Fruit fly (Drosophila melanogaster) whole organism, pupa: ENCODE results near the gene Nup107.

Experiments used
- CG10348 ChIP-seq: fragments of 200-800 bp; sonication (Bioruptor generic); IDR thresholded peaks from 2 replicates; pipeline ENCODE4 v1.3.6; 2022; ENCODE audit warnings: missing biosample characterization, missing genetic modification characterization
- CG12605 ChIP-seq: fragments of 200-800 bp; sonication (Bioruptor generic); IDR thresholded peaks from 2 replicates; pipeline ENCODE4 v1.3.6; 2022; ENCODE audit warnings: missing biosample characterization, missing genetic modification characterization
- CG13204 ChIP-seq: fragments of 200-800 bp; sonication (Bioruptor generic); optimal IDR thresholded peaks from 2 replicates; lab custom pipeline; 2018; ENCODE audit warnings: missing biosample characterization, mild to moderate bottlenecking, missing genetic modification characterization, moderate library complexity
- CG14655 ChIP-seq: fragments of 200-800 bp; sonication (Bioruptor generic); optimal IDR thresholded peaks from 3 replicates; lab custom pipeline; 2017; ENCODE audit warnings: mild to moderate bottlenecking, missing biosample characterization, missing genetic modification reagents, missing genetic modification characterization
- CG17806 ChIP-seq: fragments of 200-800 bp; sonication (Bioruptor generic); optimal IDR thresholded peaks from 2 replicates; lab custom pipeline; 2018; ENCODE audit warnings: missing biosample characterization, mild to moderate bottlenecking, missing genetic modification characterization, moderate library complexity
- D1 ChIP-seq: fragments of 200-800 bp; sonication (Bioruptor generic); optimal IDR thresholded peaks from 2 replicates; lab custom pipeline; 2018; ENCODE audit warnings: missing biosample characterization, mild to moderate bottlenecking, missing genetic modification characterization, moderate library complexity
- Ets98B ChIP-seq: fragments of 200-800 bp; sonication (Bioruptor generic); IDR thresholded peaks from 2 replicates; pipeline ENCODE4 v1.3.6; 2022; ENCODE audit warnings: missing biosample characterization, missing genetic modification characterization
- Pif1B ChIP-seq: fragments of 200-800 bp; sonication (Bioruptor generic); optimal IDR thresholded peaks from 3 replicates; lab custom pipeline; 2016; ENCODE audit warnings: missing biosample characterization, missing genetic modification characterization
- Snoo ChIP-seq: fragments of 200-800 bp; sonication (Bioruptor generic); optimal IDR thresholded peaks from 3 replicates; lab custom pipeline; 2017; ENCODE audit warnings: missing biosample characterization, mild to moderate bottlenecking, missing genetic modification characterization, inconsistent platforms
- gl ChIP-seq: fragments of 200-800 bp; sonication (Bioruptor generic); optimal IDR thresholded peaks from 2 replicates; lab custom pipeline; 2018; ENCODE audit warnings: missing biosample characterization, mild to moderate bottlenecking, missing genetic modification characterization
- rn ChIP-seq: fragments of 200-800 bp; sonication (Bioruptor generic); IDR thresholded peaks from 2 replicates; pipeline ENCODE4 v1.3.6; 2022; ENCODE audit warnings: missing biosample characterization, missing genetic modification characterization

dm6 chr2L:10689221-10690034, 46.4 kb downstream of the Nup107 start, which contains the start of gene CG7294:
- TF ChIP-seq CG14655 (GFP tag; lab: Kevin White, UChicago): no peak
- TF ChIP-seq Snoo: no peak
- TF ChIP-seq CG13204 (GFP tag; lab: Kevin White, UChicago): no peak
- TF ChIP-seq CG10348: no peak
- no peak for TF ChIP-seq gl (tag; lab: Kevin White, UChicago)
- TF ChIP-seq rn (GFP tag; lab: Robert Waterston, UW): no peak
- TF ChIP-seq D1 (tag; lab: Kevin White, UChicago): no peak
- TF ChIP-seq Ets98B: no peak
- TF ChIP-seq Pif1B (GFP tag; lab: Kevin White, UChicago): no peak
- TF ChIP-seq CG17806 (tag; lab: Kevin White, UChicago): no peak
- no peak for TF ChIP-seq CG12605
